Comparison of ENCODE assay signal across 1 worm cellular context in the genomic region with DNA sequence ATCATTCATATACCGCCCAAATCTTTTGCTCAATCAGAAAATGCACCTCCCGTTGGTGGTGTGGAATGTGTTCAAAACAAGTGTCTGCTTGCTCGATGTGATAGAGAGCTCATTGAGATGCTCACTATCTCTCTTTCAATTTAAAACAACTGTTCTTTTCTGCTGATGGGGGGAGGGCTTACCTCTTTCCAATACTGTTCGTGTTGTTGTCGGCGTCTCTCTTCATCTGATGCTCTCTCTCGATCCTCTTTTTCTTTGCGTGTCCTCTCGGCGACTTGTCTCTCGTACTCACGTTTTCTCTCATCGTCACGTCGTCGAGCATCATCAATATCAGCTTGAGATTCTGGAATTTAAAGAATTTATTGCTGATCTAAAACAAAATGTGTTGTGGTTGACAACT.
TF ChIP-seq lines count a peak whose summit lies in the region.

No protein-coding gene starts in this region.

TF ChIP-seq in whole organism, L1 larva, 84 proteins besides CTCF, POLR2A, EP300 and RAD21 (continued from another document):
- TF ChIP-seq nhr-47 (tag; optimal IDR thresholded peaks at IDR 0.05; lab: Kevin White, UChicago) (no peak), zag-1 (tag; optimal IDR thresholded peaks at IDR 0.05; lab: Kevin White, UChicago) (no peak), skn-1 (tag; optimal IDR thresholded peaks at IDR 0.05; lab: Kevin White, UChicago) (no peak), ets-5 (GFP tag; IDR thresholded peaks at IDR 0.05; lab: Robert Waterston, UW) (no peak), ces-1 (GFP tag; optimal IDR thresholded peaks at IDR 0.05; lab: Kevin White, UChicago) (no peak), fkh-10 (GFP tag; optimal IDR thresholded peaks at IDR 0.05; lab: Kevin White, UChicago) (no peak), jun-1 (tag; optimal IDR thresholded peaks at IDR 0.05; lab: Kevin White, UChicago) (no peak), Y116A8C.19 (tag; optimal IDR thresholded peaks at IDR 0.05; lab: Kevin White, UChicago; ENCODE audit: borderline replicate concordance) (no peak), nhr-85 (tag; lab: Kevin White, UChicago) (no peak), isw-1 (GFP tag; IDR thresholded peaks at IDR 0.05; lab: Robert Waterston, UW) (no peak), dpl-1 (GFP tag; optimal IDR thresholded peaks at IDR 0.05; lab: Kevin White, UChicago) (peak in 1 of 3 experiments; percentile 5), C04F5.9 (tag; optimal IDR thresholded peaks at IDR 0.05; lab: Kevin White, UChicago) (no peak), unc-86 (tag; optimal IDR thresholded peaks at IDR 0.05; lab: Kevin White, UChicago) (no peak), ztf-11 (tag; optimal IDR thresholded peaks at IDR 0.05; lab: Kevin White, UChicago) (no peak), fos-1 (tag; optimal IDR thresholded peaks at IDR 0.05; lab: Kevin White, UChicago) (no peak), nhr-19 (GFP tag; conservative IDR thresholded peaks at IDR 0.05; lab: Robert Waterston, UW) (peak; percentile 47), ama-1 (optimal IDR thresholded peaks at IDR 0.05; lab: Kevin White, UChicago) (no peak), swsn-7 (tag; optimal IDR thresholded peaks at IDR 0.05; lab: Kevin White, UChicago) (no peak), lsy-2 (tag; optimal IDR thresholded peaks at IDR 0.05; lab: Kevin White, UChicago) (peak in 1 of 2 experiments; percentile 9), nhr-12 (tag; optimal IDR thresholded peaks at IDR 0.05; lab: Kevin White, UChicago) (no peak), hlh-4 (tag; optimal IDR thresholded peaks at IDR 0.05; lab: Kevin White, UChicago) (no peak), xbp-1 (tag; optimal IDR thresholded peaks at IDR 0.05; lab: Kevin White, UChicago) (no peak), irx-1 (tag; optimal IDR thresholded peaks at IDR 0.05; lab: Kevin White, UChicago) (no peak), fkh-8 (tag; optimal IDR thresholded peaks at IDR 0.05; lab: Kevin White, UChicago) (no peak), lin-39 (tag; optimal IDR thresholded peaks at IDR 0.05; lab: Kevin White, UChicago) (peak; percentile 69), mab-9 (GFP tag; IDR thresholded peaks at IDR 0.05; lab: Robert Waterston, UW) (no peak), F16B12.6 (tag; optimal IDR thresholded peaks at IDR 0.05; lab: Kevin White, UChicago) (no peak), nhr-237 (tag; optimal IDR thresholded peaks at IDR 0.05; lab: Kevin White, UChicago) (no peak), sox-4 (tag; optimal IDR thresholded peaks at IDR 0.05; lab: Kevin White, UChicago) (no peak), lin-35 (GFP tag; optimal IDR thresholded peaks at IDR 0.05; lab: Kevin White, UChicago) (peak in 1 of 2 experiments; percentile 8), ceh-63 (GFP tag; optimal IDR thresholded peaks at IDR 0.05; lab: Kevin White, UChicago) (no peak), nhr-90 (tag; optimal IDR thresholded peaks at IDR 0.05; lab: Kevin White, UChicago; ENCODE audit: poor library complexity) (no peak), aly-2 (tag; optimal IDR thresholded peaks at IDR 0.05; lab: Kevin White, UChicago) (no peak), nhr-11 (tag; optimal IDR thresholded peaks at IDR 0.05; lab: Kevin White, UChicago) (no peak), zip-4 (GFP tag; optimal IDR thresholded peaks at IDR 0.05; lab: Kevin White, UChicago) (no peak), unc-98 (GFP tag; IDR thresholded peaks at IDR 0.05; lab: Robert Waterston, UW) (no peak), lin-13 (GFP tag; optimal IDR thresholded peaks at IDR 0.05; lab: Kevin White, UChicago) (no peak), ztf-4 (tag; optimal IDR thresholded peaks at IDR 0.05; lab: Kevin White, UChicago) (no peak), sptf-1 (tag; optimal IDR thresholded peaks at IDR 0.05; lab: Kevin White, UChicago) (no peak), C34B4.2 (tag; optimal IDR thresholded peaks at IDR 0.05; lab: Kevin White, UChicago) (no peak), pag-3 (tag; optimal IDR thresholded peaks at IDR 0.05; lab: Kevin White, UChicago; ENCODE audit: borderline replicate concordance, insufficient read depth) (no peak), efl-1 (optimal IDR thresholded peaks at IDR 0.05; lab: Kevin White, UChicago) (peak; percentile 32 to 52), efl-1 (GFP tag; optimal IDR thresholded peaks at IDR 0.05 in 1 of 2; lab: Kevin White, UChicago) (peak in 1 of 2 experiments; percentile 88), tbx-2 (tag; optimal IDR thresholded peaks at IDR 0.05; lab: Kevin White, UChicago) (no peak), unc-130 (tag; optimal IDR thresholded peaks at IDR 0.05; lab: Kevin White, UChicago) (no peak), pax-3 (tag; optimal IDR thresholded peaks at IDR 0.05; lab: Kevin White, UChicago) (no peak), fkh-4 (tag; optimal IDR thresholded peaks at IDR 0.05; lab: Kevin White, UChicago; ENCODE audit: borderline replicate concordance) (no peak), egl-13 (tag; optimal IDR thresholded peaks at IDR 0.05; lab: Kevin White, UChicago) (no peak), snpc-4 (tag; optimal IDR thresholded peaks at IDR 0.05; lab: Kevin White, UChicago) (no peak), pqm-1 (tag; optimal IDR thresholded peaks at IDR 0.05; lab: Kevin White, UChicago) (no peak), mep-1 (tag; optimal IDR thresholded peaks at IDR 0.05; lab: Kevin White, UChicago) (peak; percentile 15), nhr-71 (tag; optimal IDR thresholded peaks at IDR 0.05; lab: Kevin White, UChicago) (peak; percentile 75), nhr-77 (tag; optimal IDR thresholded peaks at IDR 0.05; lab: Kevin White, UChicago) (no peak), snu-23 (GFP tag; optimal IDR thresholded peaks at IDR 0.05; lab: Kevin White, UChicago) (peak; percentile 32), vab-15 (tag; optimal IDR thresholded peaks at IDR 0.05; lab: Kevin White, UChicago) (no peak), rnt-1 (tag; optimal IDR thresholded peaks at IDR 0.05; lab: Kevin White, UChicago) (peak; percentile 77), C16A3.4 (tag; optimal IDR thresholded peaks at IDR 0.05; lab: Kevin White, UChicago) (no peak), blmp-1 (tag; optimal IDR thresholded peaks at IDR 0.05; lab: Kevin White, UChicago) (no peak), lir-3 (tag; optimal IDR thresholded peaks at IDR 0.05; lab: Kevin White, UChicago; ENCODE audit: poor library complexity) (peak; percentile 20), lin-15B (tag; optimal IDR thresholded peaks at IDR 0.05; lab: Kevin White, UChicago) (no peak), efl-3 (GFP tag; optimal IDR thresholded peaks at IDR 0.05; lab: Kevin White, UChicago) (no peak), aha-1 (tag; optimal IDR thresholded peaks at IDR 0.05; lab: Kevin White, UChicago) (no peak), elt-3 (tag; optimal IDR thresholded peaks at IDR 0.05; lab: Kevin White, UChicago) (no peak), egl-27 (tag; optimal IDR thresholded peaks at IDR 0.05; lab: Kevin White, UChicago) (no peak)
TF ChIP-seq in whole organism, L1 larva: peak in this region for 12.
